Fruit fly (Drosophila melanogaster) whole organism, embryonic: ENCODE data around the gene Sas-4.

Source experiments
- ATbp ChIP-seq: fragments of 200-800 bp; sonication (Bioruptor generic); optimal IDR thresholded peaks from 2 replicates; lab custom pipeline; 2017; ENCODE audit warnings: missing biosample characterization, mild to moderate bottlenecking, missing genetic modification characterization, missing genetic modification reagents
- CG10209 ChIP-seq: fragments of 200-800 bp; sonication (Bioruptor generic); optimal IDR thresholded peaks from 3 replicates; lab custom pipeline; 2017; ENCODE audit warnings: missing biosample characterization, mild to moderate bottlenecking, missing genetic modification characterization, missing genetic modification reagents
- CG10543 ChIP-seq: fragments of 200-800 bp; sonication (Bioruptor generic); optimal IDR thresholded peaks from 3 replicates; lab custom pipeline; 2017; ENCODE audit warnings: missing biosample characterization, mild to moderate bottlenecking, missing genetic modification characterization, moderate library complexity
- CG11504 ChIP-seq: fragments of 200-800 bp; sonication (Bioruptor generic); optimal IDR thresholded peaks from 3 replicates; lab custom pipeline; 2019; ENCODE audit warnings: missing biosample characterization, mild to moderate bottlenecking, missing genetic modification characterization, moderate library complexity
- CG11723 ChIP-seq: fragments of 200-800 bp; sonication (Bioruptor generic); optimal IDR thresholded peaks from 2 replicates; lab custom pipeline; 2017; ENCODE audit warnings: missing biosample characterization, mild to moderate bottlenecking, missing genetic modification characterization
- CG12219 ChIP-seq: fragments of 200-800 bp; sonication (Bioruptor generic); optimal IDR thresholded peaks from 3 replicates; lab custom pipeline; 2018; ENCODE audit warnings: missing biosample characterization, mild to moderate bottlenecking, missing genetic modification characterization
- CG13424 ChIP-seq: fragments of 200-800 bp; sonication (Bioruptor generic); optimal IDR thresholded peaks from 2 replicates; lab custom pipeline; 2019; ENCODE audit warnings: missing biosample characterization, mild to moderate bottlenecking, missing genetic modification characterization, moderate library complexity
- CG15269 ChIP-seq: fragments of 200-800 bp; sonication (Bioruptor generic); optimal IDR thresholded peaks from 2 replicates; lab custom pipeline; 2018; ENCODE audit warnings: missing biosample characterization, mild to moderate bottlenecking, missing genetic modification characterization, moderate library complexity
- CG15696 ChIP-seq: fragments of 200-800 bp; sonication (Bioruptor generic); optimal IDR thresholded peaks from 2 replicates; lab custom pipeline; 2019; ENCODE audit warnings: missing biosample characterization, mild to moderate bottlenecking, missing genetic modification characterization, moderate library complexity
- CG1603 ChIP-seq: fragments of 200-800 bp; sonication (Bioruptor generic); optimal IDR thresholded peaks from 2 replicates; lab custom pipeline; 2019; ENCODE audit warnings: missing biosample characterization, mild to moderate bottlenecking, missing genetic modification characterization, moderate library complexity
- CG16779 ChIP-seq: fragments of 200-800 bp; sonication (Bioruptor generic); IDR thresholded peaks from 2 replicates; pipeline ENCODE4 v1.3.6; 2022; ENCODE audit warnings: missing biosample characterization, missing genetic modification characterization
- CG1832 ChIP-seq: fragments of 200-800 bp; sonication (Bioruptor generic); optimal IDR thresholded peaks from 2 replicates; lab custom pipeline; 2017; ENCODE audit warnings: missing biosample characterization, mild to moderate bottlenecking, missing genetic modification characterization, inconsistent platforms
- CG2120 ChIP-seq: fragments of 200-800 bp; sonication (Bioruptor generic); optimal IDR thresholded peaks from 3 replicates; lab custom pipeline; 2016; ENCODE audit warnings: missing biosample characterization, missing genetic modification characterization
- CG30403 ChIP-seq: fragments of 200-800 bp; sonication (Bioruptor generic); optimal IDR thresholded peaks from 3 replicates; lab custom pipeline; 2016; ENCODE audit warnings: missing biosample characterization, missing genetic modification characterization
- CG31224 ChIP-seq: fragments of 200-800 bp; sonication (Bioruptor generic); IDR thresholded peaks from 2 replicates; pipeline ENCODE4 v1.3.6; 2022; ENCODE audit warnings: missing biosample characterization, missing genetic modification characterization
- CG34376 ChIP-seq: fragments of 200-800 bp; sonication (Bioruptor generic); optimal IDR thresholded peaks from 2 replicates; lab custom pipeline; 2018; ENCODE audit warnings: missing biosample characterization, mild to moderate bottlenecking, missing genetic modification characterization
- CG4328 ChIP-seq: fragments of 200-800 bp; sonication (Bioruptor generic); optimal IDR thresholded peaks from 3 replicates; lab custom pipeline; 2017; ENCODE audit warnings: missing biosample characterization, missing genetic modification reagents, missing genetic modification characterization
- CG4360 ChIP-seq: fragments of 200-800 bp; sonication (Bioruptor generic); IDR thresholded peaks from 2 replicates; pipeline ENCODE4 v1.3.6; 2022; ENCODE audit warnings: missing biosample characterization, missing genetic modification characterization
- CG4820 ChIP-seq: fragments of 200-800 bp; sonication (Bioruptor generic); optimal IDR thresholded peaks from 3 replicates; lab custom pipeline; 2016; ENCODE audit warnings: missing biosample characterization, missing genetic modification characterization
- CG6254 ChIP-seq: fragments of 200-800 bp; sonication (Bioruptor generic); optimal IDR thresholded peaks from 3 replicates; lab custom pipeline; 2017; ENCODE audit warnings: mild to moderate bottlenecking, missing biosample characterization, missing genetic modification reagents, missing genetic modification characterization
- CG6683 ChIP-seq: fragments of 200-800 bp; sonication (Bioruptor generic); optimal IDR thresholded peaks from 2 replicates; lab custom pipeline; 2017; ENCODE audit warnings: missing biosample characterization, mild to moderate bottlenecking, missing genetic modification characterization, missing genetic modification reagents
- CG7928 ChIP-seq: fragments of 200-800 bp; sonication (Bioruptor generic); optimal IDR thresholded peaks from 2 replicates; lab custom pipeline; 2017; ENCODE audit warnings: missing biosample characterization, mild to moderate bottlenecking, missing genetic modification characterization
- CG9727 ChIP-seq: fragments of 200-800 bp; sonication (Bioruptor generic); optimal IDR thresholded peaks from 3 replicates; lab custom pipeline; 2017; ENCODE audit warnings: missing biosample characterization, mild to moderate bottlenecking, missing genetic modification characterization
- CHES-1-like ChIP-seq: fragments of 200-800 bp; sonication (Bioruptor generic); optimal IDR thresholded peaks from 2 replicates; lab custom pipeline; 2016; ENCODE audit warnings: missing biosample characterization, missing genetic modification characterization
- D19A ChIP-seq: fragments of 200-800 bp; optimal IDR thresholded peaks from 3 replicates; lab custom pipeline; 2019; ENCODE audit warnings: missing biosample characterization, mild to moderate bottlenecking, missing genetic modification characterization, moderate library complexity
- HLHmδ ChIP-seq: fragments of 200-800 bp; sonication (Bioruptor generic); optimal IDR thresholded peaks from 2 replicates; lab custom pipeline; 2018; ENCODE audit warnings: missing biosample characterization, mild to moderate bottlenecking, missing genetic modification characterization, moderate library complexity
- HmgD ChIP-seq: fragments of 200-800 bp; sonication (Bioruptor generic); optimal IDR thresholded peaks from 3 replicates; lab custom pipeline; 2016; ENCODE audit warnings: missing biosample characterization, missing genetic modification characterization
- Hsf ChIP-seq: fragments of 200-800 bp; sonication (Bioruptor generic); optimal IDR thresholded peaks from 3 replicates; lab custom pipeline; 2016; ENCODE audit warnings: missing biosample characterization, missing genetic modification characterization
- Max ChIP-seq: fragments of 200-800 bp; sonication (Bioruptor generic); optimal IDR thresholded peaks from 2 replicates; lab custom pipeline; 2016; ENCODE audit warnings: missing biosample characterization, mild to moderate bottlenecking, missing genetic modification characterization
- Nf-YC ChIP-seq: fragments of 200-800 bp; optimal IDR thresholded peaks from 3 replicates; lab custom pipeline; 2019; ENCODE audit warnings: missing biosample characterization, mild to moderate bottlenecking, missing genetic modification characterization, moderate library complexity
- Oli ChIP-seq: fragments of 200-800 bp; sonication (Bioruptor generic); optimal IDR thresholded peaks from 2 replicates; lab custom pipeline; 2018; ENCODE audit warnings: missing biosample characterization, mild to moderate bottlenecking, missing genetic modification characterization, moderate library complexity
- Side ChIP-seq: fragments of 200-800 bp; sonication (Bioruptor generic); optimal IDR thresholded peaks from 2 replicates; lab custom pipeline; 2016; ENCODE audit warnings: missing biosample characterization, missing genetic modification characterization
- Trl ChIP-seq, 3 experiments: fragments of >200 bp in 2 of 3; fragments of 200-800 bp in 1 of 3; sonication (Bioruptor generic) in 1 of 3; optimal IDR thresholded peaks; 2 replicates in 1 of 3; 3 replicates in 2 of 3; lab custom pipeline; 2016 to 2017; ENCODE audit warnings: missing biosample characterization in 1 of 3, missing genetic modification characterization in 1 of 3
- Xrp1 ChIP-seq: fragments of 200-800 bp; sonication (Bioruptor generic); IDR thresholded peaks from 2 replicates; pipeline ENCODE4 v1.3.6; 2022; ENCODE audit warnings: missing biosample characterization, missing genetic modification characterization
- abd-A ChIP-seq: fragments of 200-800 bp; sonication (Bioruptor generic); optimal IDR thresholded peaks from 3 replicates; lab custom pipeline; 2019; ENCODE audit warnings: missing biosample characterization, mild to moderate bottlenecking, missing genetic modification characterization, moderate library complexity
- bowl ChIP-seq: fragments of 200-800 bp; sonication (Bioruptor generic); IDR thresholded peaks from 2 replicates; pipeline ENCODE4 v1.3.6; 2022; ENCODE audit warnings: missing biosample characterization, missing genetic modification characterization
- fd102C ChIP-seq: fragments of 200-800 bp; sonication (Bioruptor generic); optimal IDR thresholded peaks from 2 replicates; lab custom pipeline; 2018; ENCODE audit warnings: missing biosample characterization, mild to moderate bottlenecking, missing genetic modification characterization, moderate library complexity
- insv ChIP-seq, 2 experiments: fragments of 200-800 bp; sonication (Bioruptor generic); optimal IDR thresholded peaks; 3 replicates each; lab custom pipeline; 2016 to 2018; ENCODE audit warnings: missing biosample characterization in 2 of 2, missing genetic modification characterization in 2 of 2
- knrl ChIP-seq: fragments of 200-800 bp; sonication (Bioruptor generic); IDR thresholded peaks from 3 replicates; pipeline ENCODE4 v1.3.6; 2022; ENCODE audit warnings: missing biosample characterization, missing genetic modification characterization; ENCODE audit not compliant: partially characterized antibody
- lab ChIP-seq: fragments of 200-800 bp; sonication (Bioruptor generic); optimal IDR thresholded peaks from 3 replicates; lab custom pipeline; 2017; ENCODE audit warnings: missing biosample characterization, missing genetic modification characterization, mild to moderate bottlenecking, moderate library complexity, missing genetic modification reagents
- lola ChIP-seq, 3 experiments: fragments of >200 bp in 2 of 3; fragments of 200-800 bp in 1 of 3; sonication (Bioruptor generic) in 1 of 3; optimal IDR thresholded peaks; 2 replicates each; lab custom pipeline; 2017 to 2019; ENCODE audit warnings: missing biosample characterization in 3 of 3, missing genetic modification characterization in 3 of 3, mild to moderate bottlenecking in 1 of 3, moderate library complexity in 1 of 3
- nom ChIP-seq: fragments of 200-800 bp; sonication (Bioruptor generic); optimal IDR thresholded peaks from 2 replicates; lab custom pipeline; 2017; ENCODE audit warnings: missing biosample characterization, missing genetic modification characterization, mild to moderate bottlenecking, moderate library complexity, missing genetic modification reagents
- oc ChIP-seq: fragments of 200-800 bp; sonication (Bioruptor generic); optimal IDR thresholded peaks from 2 replicates; lab custom pipeline; 2018; ENCODE audit warnings: missing biosample characterization, mild to moderate bottlenecking, missing genetic modification characterization, moderate library complexity
- pan ChIP-seq, 4 experiments: fragments of >200 bp in 3 of 4; fragments of 200-800 bp in 1 of 4; sonication (Bioruptor generic) in 1 of 4; optimal IDR thresholded peaks in 3 of 4; IDR thresholded peaks in 1 of 4; 2 replicates each; pipeline versions ENCODE4 v1.3.6 to Lab custom; 2017 to 2022; ENCODE audit warnings: missing biosample characterization in 2 of 4, missing genetic modification characterization in 2 of 4, mixed read lengths in 1 of 4
- pnt ChIP-seq: fragments of 200-800 bp; sonication (Bioruptor generic); optimal IDR thresholded peaks from 3 replicates; lab custom pipeline; 2016; ENCODE audit warnings: missing biosample characterization, missing genetic modification characterization
- seq ChIP-seq: fragments of 200-800 bp; sonication (Bioruptor generic); IDR thresholded peaks from 2 replicates; pipeline ENCODE4 v1.3.6; 2022; ENCODE audit warnings: missing biosample characterization, missing genetic modification characterization
- zen2 ChIP-seq: fragments of 200-800 bp; sonication (Bioruptor generic); IDR thresholded peaks from 3 replicates; pipeline ENCODE4 v1.3.6; 2022; ENCODE audit warnings: missing biosample characterization, missing genetic modification characterization; ENCODE audit not compliant: partially characterized antibody

Gene Sas-4

dm6 chr3R:7171384-7172099 is 20.4 kb downstream of the Sas-4 start (continued):
- no peak for TF ChIP-seq bowl
- TF ChIP-seq zen2 (GFP tag; lab: Robert Waterston, UW), result no peak
- TF ChIP-seq Oli (tag; lab: Kevin White, UChicago), result no peak
- no peak for TF ChIP-seq HmgD (GFP tag; lab: Kevin White, UChicago)
- no peak for TF ChIP-seq CG31224 (GFP tag; lab: Robert Waterston, UW)
- TF ChIP-seq Nf-YC (tag; lab: Kevin White, UChicago), result no peak
- no peak for TF ChIP-seq oc
- no peak for TF ChIP-seq CG11504
- no peak for TF ChIP-seq Side (GFP tag; lab: Kevin White, UChicago)
- TF ChIP-seq CG6683, result no peak
- TF ChIP-seq knrl (GFP tag; lab: Robert Waterston, UW), result no peak
- TF ChIP-seq CG11723 (GFP tag; lab: Kevin White, UChicago), result no peak
- TF ChIP-seq lab (GFP tag; lab: Kevin White, UChicago), result no peak
- no peak for TF ChIP-seq pnt (GFP tag; lab: Kevin White, UChicago)
- no peak for TF ChIP-seq Trl (optimal IDR thresholded peaks at IDR 0.05; lab: Kevin White, UChicago)
- TF ChIP-seq Trl (GFP tag; optimal IDR thresholded peaks at IDR 0.05; lab: Kevin White, UChicago), result no peak
- peak; percentile 59 for TF ChIP-seq D19A
- TF ChIP-seq Hsf (GFP tag; lab: Kevin White, UChicago), result peak; percentile 20
- no peak for TF ChIP-seq insv (GFP tag; optimal IDR thresholded peaks at IDR 0.05; lab: Kevin White, UChicago)
- no peak for TF ChIP-seq CG34376 (GFP tag; lab: Kevin White, UChicago)
- TF ChIP-seq CG6254 (GFP tag; lab: Kevin White, UChicago), result no peak
- no peak for TF ChIP-seq CG1603 (tag; lab: Kevin White, UChicago)
- peak; percentile 16 for TF ChIP-seq CG9727
- TF ChIP-seq seq (GFP tag; lab: Robert Waterston, UW), result no peak
- TF ChIP-seq Max (GFP tag; lab: Kevin White, UChicago), result no peak
- no peak for TF ChIP-seq CG4328 (GFP tag; lab: Kevin White, UChicago)
- TF ChIP-seq lola (GFP tag; optimal IDR thresholded peaks at IDR 0.05; lab: Kevin White, UChicago), result peak in 1 of 3 experiments; percentile 68
- TF ChIP-seq CG10209 (GFP tag; lab: Kevin White, UChicago), result no peak
- TF ChIP-seq nom (GFP tag; lab: Kevin White, UChicago), result peak; percentile 23
- no peak for TF ChIP-seq CG4360 (GFP tag; lab: Robert Waterston, UW)
- TF ChIP-seq CG2120 (GFP tag; lab: Kevin White, UChicago), result no peak
- no peak for TF ChIP-seq CG15269 (tag; lab: Kevin White, UChicago)
- TF ChIP-seq abd-A, result no peak
- TF ChIP-seq CG16779 (GFP tag; lab: Robert Waterston, UW), result no peak
- no peak for TF ChIP-seq CG7928
- no peak for TF ChIP-seq CG15696
- no peak for TF ChIP-seq CG30403
- TF ChIP-seq CG4820 (GFP tag; lab: Kevin White, UChicago), result no peak
- peak; percentile 43; the same call in 1 of the 2 replicates for TF ChIP-seq Xrp1 (GFP tag; lab: Robert Waterston, UW)
- TF ChIP-seq ATbp (GFP tag; lab: Kevin White, UChicago), result no peak
- TF ChIP-seq CG12219, result no peak
- peak; percentile 18 for TF ChIP-seq CG13424 (tag; lab: Kevin White, UChicago)
- TF ChIP-seq HLHmδ (GFP tag; lab: Kevin White, UChicago), result no peak
- no peak for TF ChIP-seq CG1832 (GFP tag; lab: Kevin White, UChicago)
- TF ChIP-seq fd102C, result no peak
- TF ChIP-seq CHES-1-like (GFP tag; lab: Kevin White, UChicago), result no peak
- TF ChIP-seq CG10543 (GFP tag; lab: Kevin White, UChicago), result no peak
- TF ChIP-seq pan (optimal IDR thresholded peaks at IDR 0.05; lab: Kevin White, UChicago), result no peak
- TF ChIP-seq pan (GFP tag; optimal IDR thresholded peaks at IDR 0.05 in 1 of 2, IDR thresholded peaks at IDR 0.05 in 1 of 2), result no peak
